Fruit fly (Drosophila melanogaster): ENCODE results near the gene Vtld.

Vtld gene

dm6 chr3L:19794203-19794802, 34.1 kb downstream of the Vtld start (continued):
- TF ChIP-seq vri (GFP tag; optimal IDR thresholded peaks at IDR 0.05): peak; percentile 83
- TF ChIP-seq dac (GFP tag; optimal IDR thresholded peaks at IDR 0.05): peak; percentile 87
- peak; percentile 80 for TF ChIP-seq CG31627 (GFP tag; optimal IDR thresholded peaks at IDR 0.05)
- peak; percentile 56 to 97 for TF ChIP-seq salr (GFP tag; optimal IDR thresholded peaks at IDR 0.05)
- TF ChIP-seq CG11294 (GFP tag; IDR thresholded peaks at IDR 0.05): peak; percentile 64
- peak; percentile 89 for TF ChIP-seq CG3919 (GFP tag; optimal IDR thresholded peaks at IDR 0.05)
- peak; percentile 69 for TF ChIP-seq CG11902 (GFP tag; optimal IDR thresholded peaks at IDR 0.05)
- TF ChIP-seq CG9139 (GFP tag; optimal IDR thresholded peaks at IDR 0.05): peak; percentile 58
- peak; percentile 86 for TF ChIP-seq Hr39 (GFP tag; optimal IDR thresholded peaks at IDR 0.05)
- TF ChIP-seq CG8119 (GFP tag; IDR thresholded peaks at IDR 0.05): peak; percentile 87
- peak; percentile 85 for TF ChIP-seq Lpt (GFP tag; optimal IDR thresholded peaks at IDR 0.05)
- peak; percentile 88 for TF ChIP-seq spab (GFP tag; optimal IDR thresholded peaks at IDR 0.05)
- TF ChIP-seq CG16779 (tag; optimal IDR thresholded peaks at IDR 0.05): peak; percentile 84
- TF ChIP-seq fkh (GFP tag; optimal IDR thresholded peaks at IDR 0.05): no peak
- TF ChIP-seq CG32006 (GFP tag; optimal IDR thresholded peaks at IDR 0.05): peak; percentile 96
- peak; percentile 94 for TF ChIP-seq esn (GFP tag; optimal IDR thresholded peaks at IDR 0.05)
- peak; percentile 90 for TF ChIP-seq CG4318 (GFP tag; optimal IDR thresholded peaks at IDR 0.05)
- peak; percentile 83 for TF ChIP-seq CG3032 (tag; optimal IDR thresholded peaks at IDR 0.05)
- peak; percentile 81 for TF ChIP-seq eg (GFP tag; IDR thresholded peaks at IDR 0.05)
- TF ChIP-seq cyc (GFP tag; optimal IDR thresholded peaks at IDR 0.05): peak; percentile 76
- peak; percentile 81 for TF ChIP-seq Ets21C (GFP tag; optimal IDR thresholded peaks at IDR 0.05)
- peak; percentile 83 for TF ChIP-seq Eip75B (GFP tag; optimal IDR thresholded peaks at IDR 0.05)
- peak; percentile 89 for TF ChIP-seq OdsH (GFP tag; optimal IDR thresholded peaks at IDR 0.05)
- TF ChIP-seq CG6276 (GFP tag; optimal IDR thresholded peaks at IDR 0.05): peak; percentile 94
- no peak for TF ChIP-seq Hr38 (GFP tag; optimal IDR thresholded peaks at IDR 0.05)
- TF ChIP-seq fd85E (GFP tag; optimal IDR thresholded peaks at IDR 0.05): peak; percentile 71
- TF ChIP-seq ss (GFP tag; optimal IDR thresholded peaks at IDR 0.05): peak; percentile 87 to 96
- peak; percentile 94 for TF ChIP-seq svp (GFP tag)
- peak; percentile 90 for TF ChIP-seq achi (GFP tag; optimal IDR thresholded peaks at IDR 0.05)
- peak; percentile 90 for TF ChIP-seq topi (GFP tag; optimal IDR thresholded peaks at IDR 0.05)

- TF ChIP-seq achi (GFP tag; optimal IDR thresholded peaks at IDR 0.05): no peak
- no peak for TF ChIP-seq salr (GFP tag; optimal IDR thresholded peaks at IDR 0.05)
- TF ChIP-seq CG9139 (GFP tag; optimal IDR thresholded peaks at IDR 0.05): no peak
- no peak for TF ChIP-seq CG4318 (GFP tag; optimal IDR thresholded peaks at IDR 0.05)
- no peak for TF ChIP-seq ss (GFP tag; optimal IDR thresholded peaks at IDR 0.05)
- no peak for TF ChIP-seq CG11294 (GFP tag; IDR thresholded peaks at IDR 0.05)
- no peak for TF ChIP-seq Sox14 (GFP tag; optimal IDR thresholded peaks at IDR 0.05)
- no peak for TF ChIP-seq CG32006 (GFP tag; optimal IDR thresholded peaks at IDR 0.05)
- TF ChIP-seq CG3032 (tag; optimal IDR thresholded peaks at IDR 0.05): no peak
Measured at dm6 chr3L:19798978-19799377, 38.8 kb downstream of the Vtld start, which contains the start of gene Ir76a. Gene Ir76a (plus strand): TSS chr3L:19799278.

- no peak for TF ChIP-seq Hr38 (GFP tag; optimal IDR thresholded peaks at IDR 0.05)
- no peak for TF ChIP-seq svp (GFP tag)
- no peak for TF ChIP-seq cyc (GFP tag; optimal IDR thresholded peaks at IDR 0.05)
- TF ChIP-seq CG4318 (GFP tag; optimal IDR thresholded peaks at IDR 0.05): no peak
- no peak for TF ChIP-seq dsx (GFP tag; optimal IDR thresholded peaks at IDR 0.05; ENCODE audit: poor library complexity, severe bottlenecking)
- no peak for TF ChIP-seq Eip75B (GFP tag; optimal IDR thresholded peaks at IDR 0.05)
- TF ChIP-seq fkh (GFP tag; optimal IDR thresholded peaks at IDR 0.05): no peak
- TF ChIP-seq Hr4 (GFP tag; optimal IDR thresholded peaks at IDR 0.05): no peak
- TF ChIP-seq lz (GFP tag; optimal IDR thresholded peaks at IDR 0.05): no peak
- no peak for TF ChIP-seq CG6792 (GFP tag; optimal IDR thresholded peaks at IDR 0.05)
- TF ChIP-seq OdsH (GFP tag; optimal IDR thresholded peaks at IDR 0.05): no peak
- no peak for TF ChIP-seq CG8632 (GFP tag; optimal IDR thresholded peaks at IDR 0.05)
- no peak for TF ChIP-seq CG1621 (tag; optimal IDR thresholded peaks at IDR 0.05)
- no peak for TF ChIP-seq Ets96B (tag; optimal IDR thresholded peaks at IDR 0.05)
- TF ChIP-seq spab (GFP tag; optimal IDR thresholded peaks at IDR 0.05): no peak
- no peak for TF ChIP-seq CG3919 (GFP tag; optimal IDR thresholded peaks at IDR 0.05)
Measured at dm6 chr3L:19801105-19801504, 40.9 kb downstream of the Vtld start, which contains the start of gene CG14102. Gene CG14102 (minus strand): TSS chr3L:19801291.

Measured in whole organism, prepupa.